Worm (Caenorhabditis elegans) whole organism, mixed stage, embryonic: ENCODE measurements around the gene C07A9.12.
A peak's percentile ranks its signal among the peaks of the same experiment; 100 is the strongest.

Experiments
- M03D4.4 ChIP-seq: sonication (generic microtip); optimal IDR thresholded peaks from 2 replicates; lab custom pipeline; 2017; ENCODE audit warnings: mild to moderate bottlenecking, missing genetic modification characterization, missing compliant biosample characterization
- bed-3 ChIP-seq: fragments of 200-800 bp; sonication (Bioruptor generic); optimal IDR thresholded peaks from 3 replicates; lab custom pipeline; 2018; ENCODE audit warnings: mild to moderate bottlenecking, missing genetic modification characterization, moderate library complexity, missing compliant biosample characterization
- blmp-1 ChIP-seq: fragments of 150-350 bp; optimal IDR thresholded peaks from 2 replicates; lab custom pipeline; 2014; ENCODE audit warnings: missing biosample characterization, missing genetic modification characterization
- ceh-39 ChIP-seq: fragments of 150-350 bp; optimal IDR thresholded peaks from 2 replicates; lab custom pipeline; 2014; ENCODE audit warnings: missing biosample characterization, missing genetic modification characterization
- ceh-43 ChIP-seq: fragments of 200-800 bp; sonication (Bioruptor generic); optimal IDR thresholded peaks from 2 replicates; lab custom pipeline; 2018; ENCODE audit warnings: mild to moderate bottlenecking, missing genetic modification characterization, moderate library complexity, missing compliant biosample characterization
- ceh-83 ChIP-seq: fragments of 200-800 bp; sonication (Bioruptor generic); optimal IDR thresholded peaks from 2 replicates; lab custom pipeline; 2018; ENCODE audit warnings: mild to moderate bottlenecking, missing genetic modification characterization, missing compliant biosample characterization
- ces-1 ChIP-seq: fragments of 150-350 bp; optimal IDR thresholded peaks from 2 replicates; lab custom pipeline; 2014; ENCODE audit warnings: missing biosample characterization, missing genetic modification reagents, missing genetic modification characterization
- cnd-1 ChIP-seq: fragments of 200-800 bp; sonication (Bioruptor generic); optimal IDR thresholded peaks from 2 replicates; lab custom pipeline; 2018; ENCODE audit warnings: mild to moderate bottlenecking, missing genetic modification characterization, missing compliant biosample characterization
- drap-1 ChIP-seq: fragments of 200-800 bp; sonication (Bioruptor generic); optimal IDR thresholded peaks from 3 replicates; lab custom pipeline; 2018; ENCODE audit warnings: mild to moderate bottlenecking, missing genetic modification characterization, missing compliant biosample characterization
- elt-1 ChIP-seq: sonication (generic microtip); optimal IDR thresholded peaks from 2 replicates; lab custom pipeline; 2017; ENCODE audit warnings: missing genetic modification characterization, mild to moderate bottlenecking, missing compliant biosample characterization, antibody characterized with exemption, moderate library complexity, borderline replicate concordance; ENCODE audit not compliant: insufficient read depth
- elt-3 ChIP-seq: fragments of 150-350 bp; optimal IDR thresholded peaks from 2 replicates; lab custom pipeline; 2014; ENCODE audit warnings: missing biosample characterization, missing genetic modification characterization
- flh-1 ChIP-seq: fragments of 200-800 bp; sonication (Bioruptor generic); optimal IDR thresholded peaks from 2 replicates; lab custom pipeline; 2018; ENCODE audit warnings: mild to moderate bottlenecking, missing genetic modification characterization, moderate library complexity, missing compliant biosample characterization
- ham-2 ChIP-seq: fragments of 200-800 bp; sonication (Bioruptor generic); optimal IDR thresholded peaks from 2 replicates; lab custom pipeline; 2018; ENCODE audit warnings: mild to moderate bottlenecking, missing genetic modification characterization, missing compliant biosample characterization
- hlh-1 ChIP-seq: fragments of 150-350 bp; optimal IDR thresholded peaks from 2 replicates; lab custom pipeline; 2014; ENCODE audit warnings: missing biosample characterization, missing genetic modification reagents, missing genetic modification characterization
- lin-13 ChIP-seq: fragments of 150-350 bp; optimal IDR thresholded peaks from 2 replicates; lab custom pipeline; 2014; ENCODE audit warnings: missing biosample characterization, missing genetic modification characterization
- lin-32 ChIP-seq: fragments of 200-800 bp; sonication (Bioruptor generic); optimal IDR thresholded peaks from 2 replicates; lab custom pipeline; 2018; ENCODE audit warnings: mild to moderate bottlenecking, missing genetic modification characterization, missing compliant biosample characterization
- lsy-2 ChIP-seq: fragments of 150-350 bp; optimal IDR thresholded peaks from 2 replicates; lab custom pipeline; 2014; ENCODE audit warnings: missing biosample characterization, missing genetic modification characterization
- mab-5 ChIP-seq: fragments of 150-350 bp; optimal IDR thresholded peaks from 2 replicates; lab custom pipeline; 2014; ENCODE audit warnings: missing biosample characterization, missing genetic modification characterization
- mep-1 ChIP-seq: fragments of 150-350 bp; optimal IDR thresholded peaks from 2 replicates; lab custom pipeline; 2017; ENCODE audit warnings: missing biosample characterization, missing genetic modification reagents, missing genetic modification characterization, inconsistent platforms
- mls-2 ChIP-seq: sonication (generic microtip); optimal IDR thresholded peaks from 2 replicates; lab custom pipeline; 2016; ENCODE audit warnings: mild to moderate bottlenecking, missing genetic modification characterization, moderate library complexity, missing compliant biosample characterization
- nhr-12 ChIP-seq: fragments of 150-350 bp; optimal IDR thresholded peaks from 2 replicates; lab custom pipeline; 2014; ENCODE audit warnings: missing biosample characterization, missing genetic modification characterization
- nhr-2 ChIP-seq: fragments of 150-350 bp; optimal IDR thresholded peaks from 2 replicates; lab custom pipeline; 2014; ENCODE audit warnings: missing biosample characterization, missing genetic modification characterization
- nhr-237 ChIP-seq: fragments of 150-350 bp; optimal IDR thresholded peaks from 2 replicates; lab custom pipeline; 2014; ENCODE audit warnings: missing biosample characterization, missing genetic modification characterization
- nhr-28 ChIP-seq: fragments of 150-350 bp; optimal IDR thresholded peaks from 2 replicates; lab custom pipeline; 2014; ENCODE audit warnings: missing biosample characterization, missing genetic modification characterization
- nhr-76 ChIP-seq: sonication (generic microtip); optimal IDR thresholded peaks from 2 replicates; lab custom pipeline; 2017; ENCODE audit warnings: missing biosample characterization, missing genetic modification characterization
- pha-4 ChIP-seq: fragments of 150-350 bp; optimal IDR thresholded peaks from 2 replicates; lab custom pipeline; 2018; ENCODE audit warnings: missing biosample characterization, missing genetic modification reagents, missing genetic modification characterization
- sem-2 ChIP-seq: fragments of 200-800 bp; sonication (Bioruptor generic); optimal IDR thresholded peaks from 2 replicates; lab custom pipeline; 2018; ENCODE audit warnings: mild to moderate bottlenecking, missing genetic modification characterization, missing compliant biosample characterization
- snpc-4 ChIP-seq: fragments of 150-350 bp; optimal IDR thresholded peaks from 2 replicates; lab custom pipeline; 2014; ENCODE audit warnings: missing biosample characterization, missing genetic modification characterization
- sptf-1 ChIP-seq: sonication (generic microtip); optimal IDR thresholded peaks from 2 replicates; lab custom pipeline; 2017; ENCODE audit warnings: mild to moderate bottlenecking, missing genetic modification characterization, moderate library complexity, missing compliant biosample characterization
- tbx-8 ChIP-seq: fragments of 200-800 bp; sonication (Bioruptor generic); optimal IDR thresholded peaks from 2 replicates; lab custom pipeline; 2018; ENCODE audit warnings: mild to moderate bottlenecking, missing genetic modification characterization, moderate library complexity, missing compliant biosample characterization
- unc-120 ChIP-seq: sonication (generic microtip); optimal IDR thresholded peaks from 2 replicates; lab custom pipeline; 2017; ENCODE audit warnings: missing genetic modification characterization, missing compliant biosample characterization; ENCODE audit not compliant: poor library complexity, severe bottlenecking
- unc-39 ChIP-seq: fragments of 150-350 bp; optimal IDR thresholded peaks from 2 replicates; lab custom pipeline; 2014; ENCODE audit warnings: missing biosample characterization, missing genetic modification characterization
- unc-62 ChIP-seq: fragments of 150-350 bp; optimal IDR thresholded peaks from 2 replicates; lab custom pipeline; 2014; ENCODE audit warnings: missing biosample characterization, missing genetic modification reagents, missing genetic modification characterization
- zip-8 ChIP-seq: fragments of 150-350 bp; optimal IDR thresholded peaks from 2 replicates; lab custom pipeline; 2014; ENCODE audit warnings: missing biosample characterization, missing genetic modification characterization
- ztf-11 ChIP-seq: fragments of 150-350 bp; optimal IDR thresholded peaks from 2 replicates; lab custom pipeline; 2014; ENCODE audit warnings: missing biosample characterization, missing genetic modification characterization

The C07A9.12 gene

DNA sequence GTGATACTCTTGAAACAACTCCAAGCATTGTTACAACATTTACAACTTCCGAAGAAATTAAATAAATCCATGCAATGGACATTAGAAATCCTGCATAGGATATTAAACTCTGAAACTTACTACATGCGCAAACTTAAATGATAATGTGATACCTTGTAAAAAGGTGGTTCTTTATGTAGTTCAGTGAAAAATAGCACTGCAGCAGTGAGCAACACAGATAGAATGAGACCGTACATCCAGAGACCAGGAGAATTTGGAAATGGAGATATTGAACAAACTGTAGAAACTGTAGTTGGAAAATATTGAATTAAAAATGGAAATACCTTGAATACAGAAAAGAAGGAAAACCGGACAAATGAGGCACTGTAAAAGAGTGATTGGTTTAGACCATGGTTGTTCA lies 16.2 kb downstream of the C07A9.12 start:
- TF ChIP-seq zip-8 (tag; lab: Kevin White, UChicago) (no peak), hlh-1 (tag; lab: Kevin White, UChicago) (no peak), tbx-8 (GFP tag; lab: Kevin White, UChicago) (no peak), nhr-76 (tag; lab: Kevin White, UChicago) (no peak), cnd-1 (tag; lab: Kevin White, UChicago) (no peak), mab-5 (no peak), ces-1 (GFP tag; lab: Kevin White, UChicago) (no peak), lin-32 (GFP tag; lab: Kevin White, UChicago) (no peak), drap-1 (GFP tag; lab: Kevin White, UChicago) (no peak), elt-1 (no peak), mep-1 (tag; lab: Kevin White, UChicago) (no peak), nhr-28 (tag; lab: Kevin White, UChicago) (no peak), sem-2 (no peak), sptf-1 (tag; lab: Kevin White, UChicago) (no peak), nhr-2 (tag; lab: Kevin White, UChicago) (no peak), nhr-237 (tag; lab: Kevin White, UChicago) (no peak), bed-3 (GFP tag; lab: Kevin White, UChicago) (no peak), ztf-11 (tag; lab: Kevin White, UChicago) (no peak)

DNA sequence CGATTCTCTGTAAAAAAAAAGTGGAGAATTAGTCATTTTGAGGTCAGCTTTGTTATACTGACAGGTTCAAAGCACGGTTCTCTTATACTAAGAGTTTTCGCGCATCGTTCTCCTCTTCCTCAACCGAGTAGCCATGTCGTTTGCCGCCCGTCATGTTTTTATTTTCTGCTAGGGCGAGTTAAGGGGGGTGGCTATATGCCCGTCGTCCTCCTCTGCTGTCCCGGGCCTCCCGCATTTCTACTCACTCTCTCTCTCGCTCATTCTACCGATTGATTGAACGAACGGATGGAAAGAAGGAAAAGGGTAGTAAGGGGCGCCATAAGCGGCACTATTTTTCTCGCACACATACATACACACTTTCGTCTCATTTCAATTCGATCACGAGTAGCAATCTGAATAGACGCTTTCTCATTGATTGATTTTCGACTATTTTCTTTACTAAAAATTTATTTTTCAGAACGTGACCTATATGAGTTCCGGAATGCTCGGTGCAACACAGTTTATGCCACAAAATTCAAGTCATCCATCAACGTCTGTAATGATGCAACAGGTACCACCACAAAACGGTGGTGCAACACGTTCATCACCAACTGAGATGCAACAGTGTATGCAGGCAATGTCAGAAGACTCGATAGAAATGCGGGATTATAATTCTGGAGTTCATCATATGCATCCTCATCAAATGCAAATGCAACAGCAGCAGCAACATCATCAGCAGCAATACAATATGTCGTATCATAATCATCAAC lies 22.0 kb downstream of the C07A9.12 start:
- TF ChIP-seq unc-120 (tag; lab: Kevin White, UChicago), result peak; percentile 32
- TF ChIP-seq drap-1 (GFP tag; lab: Kevin White, UChicago), result no peak
- peak; percentile 61 for TF ChIP-seq nhr-2 (tag; lab: Kevin White, UChicago)
- TF ChIP-seq zip-8 (tag; lab: Kevin White, UChicago), result peak; percentile 40
- TF ChIP-seq ham-2 (GFP tag; lab: Kevin White, UChicago), result peak; percentile 56

DNA sequence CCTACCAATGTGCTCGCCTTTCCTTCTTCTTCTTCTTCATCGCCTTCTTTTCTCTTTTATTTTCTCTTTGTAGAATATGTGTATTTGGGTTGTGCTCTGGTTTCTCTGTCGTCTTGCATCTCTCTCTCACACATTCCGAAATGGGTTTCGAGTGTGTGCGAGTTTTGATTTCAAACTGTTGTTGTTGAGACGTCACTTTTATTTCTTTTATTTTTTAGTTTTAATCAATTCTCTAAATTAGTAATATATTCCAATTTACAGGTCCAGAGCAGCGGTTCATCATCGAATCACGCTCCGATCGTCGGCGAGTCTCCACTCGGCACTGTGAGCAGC lies 22.8 kb downstream of the C07A9.12 start:
- TF ChIP-seq lsy-2 (tag; lab: Kevin White, UChicago), result no peak
- TF ChIP-seq unc-62, result no peak
- no peak for TF ChIP-seq ham-2 (GFP tag; lab: Kevin White, UChicago)
- no peak for TF ChIP-seq lin-13
- no peak for TF ChIP-seq nhr-237 (tag; lab: Kevin White, UChicago)
- no peak for TF ChIP-seq hlh-1 (tag; lab: Kevin White, UChicago)
- no peak for TF ChIP-seq cnd-1 (tag; lab: Kevin White, UChicago)
- TF ChIP-seq ceh-39, result no peak
- TF ChIP-seq nhr-2 (tag; lab: Kevin White, UChicago), result no peak

- TF ChIP-seq sptf-1 (tag; lab: Kevin White, UChicago), result peak; percentile 31
- no peak for TF ChIP-seq pha-4 (tag; lab: Kevin White, UChicago)
- no peak for TF ChIP-seq nhr-28 (tag; lab: Kevin White, UChicago)
- no peak for TF ChIP-seq ceh-43
- TF ChIP-seq tbx-8 (GFP tag; lab: Kevin White, UChicago), result no peak
- no peak for TF ChIP-seq ztf-11 (tag; lab: Kevin White, UChicago)
- TF ChIP-seq mls-2 (tag; lab: Kevin White, UChicago), result no peak
- TF ChIP-seq M03D4.4, result peak; percentile 26
- peak; percentile 27 for TF ChIP-seq sem-2
- TF ChIP-seq nhr-237 (tag; lab: Kevin White, UChicago), result no peak
- no peak for TF ChIP-seq elt-3 (tag; lab: Kevin White, UChicago)
- peak; percentile 54 for TF ChIP-seq unc-120 (tag; lab: Kevin White, UChicago)
- TF ChIP-seq lin-32 (GFP tag; lab: Kevin White, UChicago), result no peak
- no peak for TF ChIP-seq ceh-39
- TF ChIP-seq ces-1 (GFP tag; lab: Kevin White, UChicago), result peak; percentile 80
- TF ChIP-seq ceh-83, result no peak
- TF ChIP-seq elt-1, result no peak
- TF ChIP-seq cnd-1 (tag; lab: Kevin White, UChicago), result no peak
- TF ChIP-seq mep-1 (tag; lab: Kevin White, UChicago), result no peak
- TF ChIP-seq ham-2 (GFP tag; lab: Kevin White, UChicago), result peak; percentile 10
- TF ChIP-seq unc-39, result no peak
- no peak for TF ChIP-seq nhr-12
- no peak for TF ChIP-seq nhr-2 (tag; lab: Kevin White, UChicago)
- TF ChIP-seq snpc-4, result no peak
- TF ChIP-seq lin-13, result peak; percentile 36
- TF ChIP-seq flh-1 (GFP tag; lab: Kevin White, UChicago), result no peak
- TF ChIP-seq blmp-1 (tag; lab: Kevin White, UChicago), result no peak
- TF ChIP-seq bed-3 (GFP tag; lab: Kevin White, UChicago), result no peak
- no peak for TF ChIP-seq unc-62
- TF ChIP-seq nhr-76 (tag; lab: Kevin White, UChicago), result no peak
- no peak for TF ChIP-seq mab-5
- peak; percentile 81 for TF ChIP-seq zip-8 (tag; lab: Kevin White, UChicago)
- TF ChIP-seq lsy-2 (tag; lab: Kevin White, UChicago), result no peak
- TF ChIP-seq hlh-1 (tag; lab: Kevin White, UChicago), result peak; percentile 54
- TF ChIP-seq drap-1 (GFP tag; lab: Kevin White, UChicago), result peak; percentile 9
These were observed 23.4 kb downstream of the C07A9.12 start for ce11 chrIII:9703747-9704605.
